Fruit fly (Drosophila melanogaster): ENCODE results near the gene GMF.
A peak's percentile ranks its signal among the peaks of the same experiment; 100 is the strongest.

The GMF gene

DNA sequence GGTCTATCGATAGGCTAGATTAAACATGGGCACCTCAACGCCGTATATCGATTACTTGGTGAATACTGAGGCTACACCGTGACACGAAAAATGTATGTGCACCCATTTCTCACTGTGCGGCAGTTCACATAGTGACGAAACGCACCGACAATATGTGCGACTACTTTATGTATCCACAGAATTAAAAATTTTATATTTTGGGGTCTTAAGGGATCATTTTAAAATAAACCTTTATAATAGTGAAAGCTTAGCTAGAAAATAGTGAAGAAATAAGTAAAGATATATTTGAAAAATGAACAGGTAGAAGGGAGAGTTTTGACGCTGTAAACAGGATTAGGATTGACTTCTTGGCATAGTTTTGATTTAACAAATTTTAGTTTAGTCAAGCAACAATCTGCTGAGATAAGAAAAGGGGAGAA, 26.4 kb upstream of the GMF start, which contains the start of gene mRpL4 (continued):
- TF ChIP-seq YL-1 (GFP tag; optimal IDR thresholded peaks at IDR 0.05) (peak; percentile 28), MESR4 (GFP tag; optimal IDR thresholded peaks at IDR 0.05) (no peak), insv (GFP tag; optimal IDR thresholded peaks at IDR 0.05) (no peak), Dek (tag; optimal IDR thresholded peaks at IDR 0.05) (peak; percentile 62), CG4282 (GFP tag; optimal IDR thresholded peaks at IDR 0.05) (peak; percentile 82), org-1 (GFP tag; optimal IDR thresholded peaks at IDR 0.05) (no peak), Awh (GFP tag; IDR thresholded peaks at IDR 0.05) (0 out of 2 replicates have a peak, but pooled peaks have one; percentile 20), ERR (GFP tag; optimal IDR thresholded peaks at IDR 0.05) (peak; percentile 44), Jarid2 (GFP tag; optimal IDR thresholded peaks at IDR 0.05) (no peak), Dbx (GFP tag; IDR thresholded peaks at IDR 0.05) (peak; percentile 66; the same call in 1 of the 3 replicates), gro (GFP tag; optimal IDR thresholded peaks at IDR 0.05) (peak; percentile 68), CG11723 (GFP tag; optimal IDR thresholded peaks at IDR 0.05) (no peak), Dref (GFP tag; IDR thresholded peaks at IDR 0.05) (peak; percentile 97), zen (tag; optimal IDR thresholded peaks at IDR 0.05) (peak; percentile 49), NC2α (GFP tag; optimal IDR thresholded peaks at IDR 0.05) (peak; percentile 13), CG1602 (GFP tag; optimal IDR thresholded peaks at IDR 0.05) (peak; percentile 58), Sin3A (optimal IDR thresholded peaks at IDR 0.05) (peak; percentile 46), kah (GFP tag; optimal IDR thresholded peaks at IDR 0.05) (no peak), dpn (GFP tag; optimal IDR thresholded peaks at IDR 0.05) (peak; percentile 79 to 84), Ada2b (GFP tag; IDR thresholded peaks at IDR 0.05) (peak; percentile 41; the same call in 1 of the 2 replicates), CG5245 (GFP tag; optimal IDR thresholded peaks at IDR 0.05) (peak; percentile 41), bowl (GFP tag; IDR thresholded peaks at IDR 0.05) (no peak), CG4360 (GFP tag; IDR thresholded peaks at IDR 0.05) (no peak; the same call in 1 of the 2 replicates), en (GFP tag; optimal IDR thresholded peaks at IDR 0.05) (peak; percentile 15), crol (GFP tag; IDR thresholded peaks at IDR 0.05) (no peak), tup (GFP tag; optimal IDR thresholded peaks at IDR 0.05) (no peak), emc (GFP tag; optimal IDR thresholded peaks at IDR 0.05) (no peak), CG32767 (GFP tag; IDR thresholded peaks at IDR 0.05) (peak; percentile 78), Opbp (GFP tag; IDR thresholded peaks at IDR 0.05; ENCODE audit: partially characterized antibody) (peak; percentile 99), danr (GFP tag; IDR thresholded peaks at IDR 0.05) (no peak), her (GFP tag; optimal IDR thresholded peaks at IDR 0.05) (peak; percentile 66), CG6765 (GFP tag; optimal IDR thresholded peaks at IDR 0.05) (no peak), CG12391 (tag; optimal IDR thresholded peaks at IDR 0.05) (peak; percentile 72), pum (GFP tag; optimal IDR thresholded peaks at IDR 0.05) (peak; percentile 85), schlank (tag; optimal IDR thresholded peaks at IDR 0.05) (peak; percentile 5), CG13287 (GFP tag; IDR thresholded peaks at IDR 0.05; ENCODE audit: partially characterized antibody) (peak; percentile 99), CG11247 (GFP tag; IDR thresholded peaks at IDR 0.05) (peak; percentile 70), CG6791 (GFP tag; IDR thresholded peaks at IDR 0.05; ENCODE audit: partially characterized antibody) (peak; percentile 99), twi (tag; optimal IDR thresholded peaks at IDR 0.05) (peak; percentile 25), CG9817 (tag; optimal IDR thresholded peaks at IDR 0.05) (peak; percentile 54), Fer3 (tag; optimal IDR thresholded peaks at IDR 0.05) (peak; percentile 54), jigr1 (GFP tag; IDR thresholded peaks at IDR 0.05) (no peak), CG12104 (GFP tag; optimal IDR thresholded peaks at IDR 0.05) (no peak), zen2 (GFP tag; IDR thresholded peaks at IDR 0.05; ENCODE audit: partially characterized antibody) (peak; percentile 99), sima (GFP tag; optimal IDR thresholded peaks at IDR 0.05) (peak; percentile 12), CG4854 (GFP tag; optimal IDR thresholded peaks at IDR 0.05) (peak; percentile 41), CG13424 (tag; optimal IDR thresholded peaks at IDR 0.05) (peak; percentile 48), CG4424 (GFP tag; optimal IDR thresholded peaks at IDR 0.05) (peak; percentile 77), tx (GFP tag; optimal IDR thresholded peaks at IDR 0.05) (peak; percentile 76), az2 (GFP tag; optimal IDR thresholded peaks at IDR 0.05) (peak; percentile 80), Hr51 (GFP tag; optimal IDR thresholded peaks at IDR 0.05) (no peak)

Data from whole organism, embryonic.